Worm (Caenorhabditis elegans) whole organism, mixed stage, embryonic: ENCODE data around the gene fbxb-111.

ENCODE experiments used
- blmp-1 ChIP-seq: fragments of 150-350 bp; optimal IDR thresholded peaks from 2 replicates; lab custom pipeline; 2014; ENCODE audit warnings: missing biosample characterization, missing genetic modification characterization
- ceh-43 ChIP-seq: fragments of 200-800 bp; sonication (Bioruptor generic); optimal IDR thresholded peaks from 2 replicates; lab custom pipeline; 2018; ENCODE audit warnings: mild to moderate bottlenecking, missing genetic modification characterization, moderate library complexity, missing compliant biosample characterization
- ces-1 ChIP-seq: fragments of 150-350 bp; optimal IDR thresholded peaks from 2 replicates; lab custom pipeline; 2014; ENCODE audit warnings: missing biosample characterization, missing genetic modification reagents, missing genetic modification characterization
- elt-3 ChIP-seq: fragments of 150-350 bp; optimal IDR thresholded peaks from 2 replicates; lab custom pipeline; 2014; ENCODE audit warnings: missing biosample characterization, missing genetic modification characterization
- ham-2 ChIP-seq: fragments of 200-800 bp; sonication (Bioruptor generic); optimal IDR thresholded peaks from 2 replicates; lab custom pipeline; 2018; ENCODE audit warnings: mild to moderate bottlenecking, missing genetic modification characterization, missing compliant biosample characterization
- nhr-12 ChIP-seq: fragments of 150-350 bp; optimal IDR thresholded peaks from 2 replicates; lab custom pipeline; 2014; ENCODE audit warnings: missing biosample characterization, missing genetic modification characterization
- nhr-237 ChIP-seq: fragments of 150-350 bp; optimal IDR thresholded peaks from 2 replicates; lab custom pipeline; 2014; ENCODE audit warnings: missing biosample characterization, missing genetic modification characterization
- nhr-76 ChIP-seq: sonication (generic microtip); optimal IDR thresholded peaks from 2 replicates; lab custom pipeline; 2017; ENCODE audit warnings: missing biosample characterization, missing genetic modification characterization
- pha-4 ChIP-seq: fragments of 150-350 bp; optimal IDR thresholded peaks from 2 replicates; lab custom pipeline; 2018; ENCODE audit warnings: missing biosample characterization, missing genetic modification reagents, missing genetic modification characterization
- unc-39 ChIP-seq: fragments of 150-350 bp; optimal IDR thresholded peaks from 2 replicates; lab custom pipeline; 2014; ENCODE audit warnings: missing biosample characterization, missing genetic modification characterization
- unc-62 ChIP-seq: fragments of 150-350 bp; optimal IDR thresholded peaks from 2 replicates; lab custom pipeline; 2014; ENCODE audit warnings: missing biosample characterization, missing genetic modification reagents, missing genetic modification characterization

DNA sequence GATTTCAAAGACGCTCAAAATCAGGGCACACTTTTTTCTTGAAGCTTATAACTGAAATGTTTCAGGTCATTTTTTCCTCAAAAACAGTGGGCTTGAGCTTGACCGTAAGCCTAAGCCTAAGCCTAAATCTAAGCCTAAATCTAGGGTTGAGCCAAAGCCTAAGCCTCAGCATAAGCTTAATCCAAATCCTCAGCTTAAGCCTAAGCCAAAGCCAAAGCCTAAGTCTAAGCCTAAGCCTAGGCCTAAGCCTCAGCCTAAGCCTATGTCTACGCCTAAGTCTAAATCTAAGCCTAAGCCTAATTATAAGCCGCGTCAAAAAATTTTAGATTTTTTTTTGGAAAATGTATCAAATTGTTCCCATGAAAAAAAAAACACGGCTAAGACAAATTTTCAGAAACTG is 40.5 kb downstream of the fbxb-111 start:
- TF ChIP-seq elt-3 (no peak), ceh-43 (GFP tag; lab: Kevin White, UChicago) (no peak), ham-2 (GFP tag; lab: Kevin White, UChicago) (no peak), unc-39 (tag; lab: Kevin White, UChicago) (no peak), nhr-12 (tag; lab: Kevin White, UChicago) (no peak), nhr-76 (no peak), blmp-1 (tag; lab: Kevin White, UChicago) (no peak), ces-1 (GFP tag; lab: Kevin White, UChicago) (no peak), unc-62 (GFP tag; lab: Kevin White, UChicago) (no peak), nhr-237 (tag; lab: Kevin White, UChicago) (no peak), pha-4 (no peak)
